Worm (Caenorhabditis elegans): ENCODE measurements around the gene ZK1307.8.

Gene ZK1307.8

DNA sequence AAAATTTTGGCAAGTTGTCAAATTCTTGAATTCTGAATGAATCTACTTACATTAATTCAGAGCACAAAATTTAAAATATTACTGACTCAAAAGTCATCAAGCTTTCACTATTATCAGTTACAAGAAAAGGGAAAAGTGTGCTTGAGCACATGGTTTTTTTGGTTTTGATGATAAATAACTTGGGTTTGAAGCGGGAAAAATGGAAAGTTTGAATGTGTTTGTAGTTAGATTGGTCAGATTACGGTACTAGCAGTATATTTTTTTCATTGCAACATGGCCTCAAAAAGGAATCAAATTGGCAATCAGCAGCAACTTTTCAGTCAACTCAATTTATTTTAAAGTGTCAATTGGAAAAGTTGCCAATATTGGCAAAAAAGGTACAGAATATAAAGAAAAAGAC, 19.7 kb upstream of the ZK1307.8 start (continued):
- TF ChIP-seq nhr-111 (GFP tag; optimal IDR thresholded peaks at IDR 0.05) = no peak
- TF ChIP-seq lin-38 (GFP tag; IDR thresholded peaks at IDR 0.05) = no peak
- TF ChIP-seq hmg-1.1 (GFP tag; IDR thresholded peaks at IDR 0.05) = no peak
- no peak for TF ChIP-seq spr-1 (tag; optimal IDR thresholded peaks at IDR 0.05)
- TF ChIP-seq ztf-7 (tag; optimal IDR thresholded peaks at IDR 0.05) = no peak
- no peak for TF ChIP-seq ZK337.2 (GFP tag; IDR thresholded peaks at IDR 0.05)
- no peak for TF ChIP-seq snpc-4 (tag; optimal IDR thresholded peaks at IDR 0.05)
- peak; percentile 25 for TF ChIP-seq hlh-30 (tag; optimal IDR thresholded peaks at IDR 0.05; ENCODE audit: insufficient read depth)
- no peak for TF ChIP-seq ceh-32 (tag; optimal IDR thresholded peaks at IDR 0.05; ENCODE audit: poor library complexity)
- no peak for TF ChIP-seq ceh-82 (tag; optimal IDR thresholded peaks at IDR 0.05)
- TF ChIP-seq nhr-77 (tag; optimal IDR thresholded peaks at IDR 0.05) = peak; percentile 15
- no peak for TF ChIP-seq nhr-48 (tag; optimal IDR thresholded peaks at IDR 0.05)
- peak; percentile 37 for TF ChIP-seq pqm-1 (tag; optimal IDR thresholded peaks at IDR 0.05)
- TF ChIP-seq hlh-11 (tag; optimal IDR thresholded peaks at IDR 0.05) = no peak
- no peak for TF ChIP-seq sdz-12 (GFP tag; optimal IDR thresholded peaks at IDR 0.05)
- TF ChIP-seq dpl-1 (GFP tag; optimal IDR thresholded peaks at IDR 0.05) = no peak
- TF ChIP-seq dmd-9 (GFP tag; IDR thresholded peaks at IDR 0.05) = no peak
- peak in 1 of 2 experiments; percentile 4 for TF ChIP-seq lsy-2 (tag; optimal IDR thresholded peaks at IDR 0.05)
- no peak for TF ChIP-seq mdt-29 (GFP tag; IDR thresholded peaks at IDR 0.05)
- no peak for TF ChIP-seq arid-1 (GFP tag; conservative IDR thresholded peaks at IDR 0.05)
- no peak for TF ChIP-seq ctbp-1 (GFP tag; IDR thresholded peaks at IDR 0.05)
- no peak for TF ChIP-seq aha-1 (tag)
- no peak for TF ChIP-seq F49E8.2 (tag; optimal IDR thresholded peaks at IDR 0.05; ENCODE audit: borderline replicate concordance)
- TF ChIP-seq daf-16 (GFP tag; optimal IDR thresholded peaks at IDR 0.05) = no peak
- TF ChIP-seq daf-16 (tag; optimal IDR thresholded peaks at IDR 0.05) = peak; percentile 47
- no peak for TF ChIP-seq unc-62 (GFP tag; optimal IDR thresholded peaks at IDR 0.05 in 1 of 2)
- no peak for TF ChIP-seq unc-62 (tag; optimal IDR thresholded peaks at IDR 0.05)
- no peak for TF ChIP-seq gei-8 (GFP tag; optimal IDR thresholded peaks at IDR 0.05)
- no peak for TF ChIP-seq T26A8.4 (GFP tag; IDR thresholded peaks at IDR 0.05)
- peak; percentile 52; the same call in 1 of the 2 replicates for TF ChIP-seq dmd-6 (GFP tag; IDR thresholded peaks at IDR 0.05)
- TF ChIP-seq mxl-3 (GFP tag; optimal IDR thresholded peaks at IDR 0.05) = no peak
- no peak for TF ChIP-seq mdl-1 (tag; optimal IDR thresholded peaks at IDR 0.05)
- TF ChIP-seq ceh-62 (tag; optimal IDR thresholded peaks at IDR 0.05) = no peak
- no peak for TF ChIP-seq Y75B8A.6 (GFP tag; IDR thresholded peaks at IDR 0.05)
- no peak for TF ChIP-seq unc-130 (GFP tag; optimal IDR thresholded peaks at IDR 0.05)
- TF ChIP-seq ztf-11 (tag; optimal IDR thresholded peaks at IDR 0.05) = no peak
- TF ChIP-seq mes-2 (tag; optimal IDR thresholded peaks at IDR 0.05; ENCODE audit: poor library complexity, severe bottlenecking) = no peak
- TF ChIP-seq ces-1 (GFP tag; optimal IDR thresholded peaks at IDR 0.05) = no peak
- no peak for TF ChIP-seq lim-7 (GFP tag; IDR thresholded peaks at IDR 0.05)
- TF ChIP-seq ceh-44 (GFP tag; IDR thresholded peaks at IDR 0.05) = no peak
- no peak for TF ChIP-seq mep-1 (tag; optimal IDR thresholded peaks at IDR 0.05)
- TF ChIP-seq egl-27 (tag; optimal IDR thresholded peaks at IDR 0.05) = no peak

DNA sequence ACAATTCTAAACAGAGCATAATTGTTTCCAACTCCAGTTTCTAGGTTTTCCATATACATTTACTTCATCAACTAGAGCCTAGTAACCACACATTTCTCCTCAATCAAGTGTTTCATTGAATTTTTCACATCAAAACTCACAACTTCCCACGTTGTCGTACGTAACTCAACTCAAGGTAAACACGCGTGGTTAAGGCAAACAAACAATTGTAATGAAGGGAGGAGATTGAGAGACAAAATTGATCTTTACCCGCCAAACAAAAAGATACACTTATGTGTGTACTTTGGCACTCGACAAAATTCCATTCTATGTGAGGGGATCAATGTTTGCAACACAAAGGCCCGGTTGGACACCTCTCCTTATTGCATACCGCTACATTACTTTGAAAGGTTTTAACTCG, 19.1 kb upstream of the ZK1307.8 start, which contains the start of gene nhr-19:
Gene nhr-19 (minus strand): TSS at position 191 of the 400 bp plus-strand sequence.
- TF ChIP-seq mxl-3 (GFP tag; optimal IDR thresholded peaks at IDR 0.05) (peak; percentile 33), T20F7.1 (GFP tag; optimal IDR thresholded peaks at IDR 0.05) (no peak), zfp-3 (GFP tag; conservative IDR thresholded peaks at IDR 0.05) (no peak), nhr-25 (tag; optimal IDR thresholded peaks at IDR 0.05; ENCODE audit: borderline replicate concordance, insufficient read depth) (no peak), unc-130 (GFP tag; optimal IDR thresholded peaks at IDR 0.05) (no peak), nhr-28 (tag; optimal IDR thresholded peaks at IDR 0.05) (peak; percentile 23), unc-62 (GFP tag; optimal IDR thresholded peaks at IDR 0.05 in 1 of 2) (peak in 1 of 2 experiments; percentile 88), unc-62 (tag; optimal IDR thresholded peaks at IDR 0.05) (no peak), nhr-77 (tag; optimal IDR thresholded peaks at IDR 0.05) (no peak), nhr-11 (tag; optimal IDR thresholded peaks at IDR 0.05) (peak; percentile 74), lin-38 (GFP tag; IDR thresholded peaks at IDR 0.05) (no peak), daf-16 (GFP tag; optimal IDR thresholded peaks at IDR 0.05) (no peak), daf-16 (tag; optimal IDR thresholded peaks at IDR 0.05) (peak; percentile 63), jun-1 (tag; optimal IDR thresholded peaks at IDR 0.05) (no peak), aha-1 (tag) (peak; percentile 72)

Data from whole organism, L4 larva.